Worm (Caenorhabditis elegans) whole organism, L4 larva: Measurements from ENCODE around the gene pmt-1.

Experiments
- F44E2.7 ChIP-seq: fragments of 200-800 bp; sonication (Bioruptor generic); IDR thresholded peaks from 2 replicates; pipeline ENCODE4 v2.1.2; 2022; ENCODE audit warnings: missing genetic modification characterization, missing compliant biosample characterization
- F49E8.2 ChIP-seq: sonication (generic microtip); optimal IDR thresholded peaks from 2 replicates; lab custom pipeline; 2016; ENCODE audit warnings: missing compliant biosample characterization, mild to moderate bottlenecking, missing genetic modification characterization, borderline replicate concordance
- T20F7.1 ChIP-seq: fragments of 200-800 bp; sonication (Bioruptor generic); optimal IDR thresholded peaks from 2 replicates; lab custom pipeline; 2018; ENCODE audit warnings: mild to moderate bottlenecking, missing genetic modification characterization, missing compliant biosample characterization
- Y5F2A.4 ChIP-seq: fragments of 200-800 bp; sonication (Bioruptor generic); optimal IDR thresholded peaks from 2 replicates; lab custom pipeline; 2018; ENCODE audit warnings: mild to moderate bottlenecking, missing genetic modification characterization, missing compliant biosample characterization
- ZK546.5 ChIP-seq, 2 experiments: sonication (generic microtip); optimal IDR thresholded peaks; 2 replicates each; lab custom pipeline; 2017; ENCODE audit warnings: missing biosample characterization in 2 of 2, missing genetic modification characterization in 2 of 2
- ama-1 ChIP-seq: fragments of 150-350 bp; optimal IDR thresholded peaks from 2 replicates; lab custom pipeline; 2014; ENCODE audit warnings: inconsistent platforms, mixed read lengths
- ceh-20 ChIP-seq: fragments of 200-800 bp; sonication (Bioruptor generic); IDR thresholded peaks from 2 replicates; pipeline ENCODE4 v1.3.6; 2022; ENCODE audit warnings: missing genetic modification reagents, missing genetic modification characterization, missing compliant biosample characterization
- ceh-32 ChIP-seq: sonication (generic microtip); optimal IDR thresholded peaks from 2 replicates; lab custom pipeline; 2016; ENCODE audit warnings: mild to moderate bottlenecking, missing genetic modification characterization, missing compliant biosample characterization; ENCODE audit not compliant: poor library complexity
- ceh-44 ChIP-seq: fragments of 200-800 bp; sonication (Bioruptor generic); IDR thresholded peaks from 2 replicates; pipeline ENCODE4 v1.3.6; 2022; ENCODE audit warnings: missing genetic modification reagents, missing genetic modification characterization, missing compliant biosample characterization
- ctbp-1 ChIP-seq: fragments of 200-800 bp; sonication (Bioruptor generic); IDR thresholded peaks from 2 replicates; pipeline ENCODE4 v1.3.6; 2022; ENCODE audit warnings: missing genetic modification reagents, missing genetic modification characterization, missing compliant biosample characterization
- daf-16 ChIP-seq, 3 experiments: sonication (generic microtip); optimal IDR thresholded peaks; 2 replicates each; lab custom pipeline; 2016 to 2017; ENCODE audit warnings: missing genetic modification characterization in 3 of 3, missing genetic modification reagents in 3 of 3, mild to moderate bottlenecking in 2 of 3, missing compliant biosample characterization in 2 of 3, missing biosample characterization in 1 of 3, moderate library complexity in 1 of 3
- dmd-6 ChIP-seq: fragments of 200-800 bp; sonication (Bioruptor generic); IDR thresholded peaks from 2 replicates; pipeline ENCODE4 v1.3.6; 2022; ENCODE audit warnings: missing genetic modification reagents, missing genetic modification characterization, missing compliant biosample characterization
- dmd-8 ChIP-seq: fragments of 200-800 bp; sonication (Bioruptor generic); IDR thresholded peaks from 2 replicates; pipeline ENCODE4 v1.3.6; 2022; ENCODE audit warnings: missing genetic modification characterization, missing compliant biosample characterization
- dmd-9 ChIP-seq: fragments of 200-800 bp; sonication (Bioruptor generic); IDR thresholded peaks from 2 replicates; pipeline ENCODE4 v1.3.6; 2022; ENCODE audit warnings: missing genetic modification reagents, missing genetic modification characterization, missing compliant biosample characterization
- fkh-10 ChIP-seq: fragments of 150-350 bp; optimal IDR thresholded peaks from 2 replicates; lab custom pipeline; 2014; ENCODE audit warnings: missing biosample characterization, missing genetic modification reagents, missing genetic modification characterization
- gei-8 ChIP-seq: fragments of 200-800 bp; sonication (Bioruptor generic); optimal IDR thresholded peaks from 2 replicates; lab custom pipeline; 2018; ENCODE audit warnings: mild to moderate bottlenecking, missing genetic modification characterization, missing compliant biosample characterization
- hif-1 ChIP-seq, 2 experiments: sonication (generic microtip); optimal IDR thresholded peaks; 2 replicates each; lab custom pipeline; 2016 to 2017; ENCODE audit warnings: missing compliant biosample characterization in 2 of 2, missing genetic modification characterization in 2 of 2, missing genetic modification reagents in 2 of 2, missing genotype in 2 of 2, mild to moderate bottlenecking in 1 of 2
- hlh-11 ChIP-seq: fragments of 200-800 bp; sonication (Bioruptor generic); optimal IDR thresholded peaks from 2 replicates; lab custom pipeline; 2018; ENCODE audit warnings: mild to moderate bottlenecking, missing genetic modification characterization, missing compliant biosample characterization
- hlh-30 ChIP-seq: sonication (generic microtip); optimal IDR thresholded peaks from 2 replicates; lab custom pipeline; 2017; ENCODE audit warnings: antibody characterized with exemption, mild to moderate bottlenecking, missing genetic modification characterization, missing compliant biosample characterization; ENCODE audit not compliant: insufficient read depth
- lin-1 ChIP-seq: fragments of 200-800 bp; sonication (Bioruptor generic); IDR thresholded peaks from 2 replicates; pipeline ENCODE4 v1.3.6; 2022; ENCODE audit warnings: missing genetic modification reagents, missing genetic modification characterization, missing compliant biosample characterization
- lir-3 ChIP-seq: sonication (generic microtip); optimal IDR thresholded peaks from 2 replicates; lab custom pipeline; 2016; ENCODE audit warnings: mild to moderate bottlenecking, missing genetic modification characterization, missing compliant biosample characterization
- lsy-2 ChIP-seq, 2 experiments: fragments of 150-350 bp in 1 of 2; sonication (generic microtip) in 1 of 2; optimal IDR thresholded peaks; 2 replicates each; lab custom pipeline; 2014 to 2017; ENCODE audit warnings: missing biosample characterization in 2 of 2, missing genetic modification characterization in 2 of 2
- mdl-1 ChIP-seq, 2 experiments: fragments of 150-350 bp in 1 of 2; sonication (generic microtip) in 1 of 2; optimal IDR thresholded peaks; 2 replicates each; lab custom pipeline; 2014 to 2017; ENCODE audit warnings: missing biosample characterization in 2 of 2, missing genetic modification characterization in 2 of 2
- mdt-29 ChIP-seq: fragments of 200-800 bp; sonication (Bioruptor generic); IDR thresholded peaks from 2 replicates; pipeline ENCODE4 v1.3.6; 2022; ENCODE audit warnings: missing genetic modification reagents, missing genetic modification characterization, missing compliant biosample characterization
- mep-1 ChIP-seq: fragments of 150-350 bp; sonication (generic microtip); optimal IDR thresholded peaks from 3 replicates; lab custom pipeline; 2014; ENCODE audit warnings: missing biosample characterization, missing genetic modification characterization
- nhr-10 ChIP-seq: fragments of 150-350 bp; optimal IDR thresholded peaks from 2 replicates; lab custom pipeline; 2014; ENCODE audit warnings: missing biosample characterization, missing genetic modification characterization
- nhr-102 ChIP-seq: sonication (generic microtip); optimal IDR thresholded peaks from 2 replicates; lab custom pipeline; 2016; ENCODE audit warnings: mild to moderate bottlenecking, missing genetic modification characterization, moderate library complexity, missing compliant biosample characterization
- nhr-11 ChIP-seq: fragments of 150-350 bp; optimal IDR thresholded peaks from 2 replicates; lab custom pipeline; 2014; ENCODE audit warnings: missing biosample characterization, missing genetic modification characterization
- nhr-28 ChIP-seq: fragments of 150-350 bp; optimal IDR thresholded peaks from 2 replicates; lab custom pipeline; 2014; ENCODE audit warnings: missing biosample characterization, missing genetic modification characterization
- nhr-48 ChIP-seq: sonication (generic microtip); optimal IDR thresholded peaks from 2 replicates; lab custom pipeline; 2016; ENCODE audit warnings: mild to moderate bottlenecking, missing genetic modification characterization, missing compliant biosample characterization
- nhr-6 ChIP-seq: fragments of 150-350 bp; optimal IDR thresholded peaks from 2 replicates; lab custom pipeline; 2014; ENCODE audit warnings: missing biosample characterization, missing genetic modification characterization
- nhr-77 ChIP-seq: fragments of 150-350 bp; optimal IDR thresholded peaks from 2 replicates; lab custom pipeline; 2014; ENCODE audit warnings: missing biosample characterization, missing genetic modification characterization
- pha-4 ChIP-seq, 2 experiments: fragments of 150-350 bp in 1 of 2; fragments of 200-800 bp in 1 of 2; sonication (Bioruptor generic) in 1 of 2; IDR thresholded peaks in 1 of 2; optimal IDR thresholded peaks in 1 of 2; 2 replicates each; pipeline versions ENCODE4 v1.3.6 to Lab custom; 2014 to 2022; ENCODE audit warnings: missing genetic modification characterization in 2 of 2, missing genetic modification reagents in 2 of 2, missing biosample characterization in 1 of 2, missing compliant biosample characterization in 1 of 2
- php-3 ChIP-seq: fragments of 200-800 bp; sonication (Bioruptor generic); IDR thresholded peaks from 2 replicates; pipeline ENCODE4 v1.3.6; 2022; ENCODE audit warnings: missing genetic modification reagents, missing genetic modification characterization, missing compliant biosample characterization
- pqm-1 ChIP-seq: sonication (generic microtip); optimal IDR thresholded peaks from 2 replicates; lab custom pipeline; 2017; ENCODE audit warnings: missing biosample characterization, missing genetic modification characterization
- set-16 ChIP-seq: fragments of 200-800 bp; sonication (Bioruptor generic); IDR thresholded peaks from 2 replicates; pipeline ENCODE4 v1.3.6; 2022; ENCODE audit warnings: missing genetic modification reagents, missing genetic modification characterization, missing compliant biosample characterization
- snpc-4 ChIP-seq: fragments of 150-350 bp; optimal IDR thresholded peaks from 2 replicates; lab custom pipeline; 2014; ENCODE audit warnings: missing biosample characterization, missing genetic modification characterization
- spr-1 ChIP-seq: sonication (generic microtip); optimal IDR thresholded peaks from 2 replicates; lab custom pipeline; 2016; ENCODE audit warnings: mild to moderate bottlenecking, missing genetic modification characterization, missing compliant biosample characterization
- tag-97 ChIP-seq: fragments of 200-800 bp; sonication (Bioruptor generic); IDR thresholded peaks from 2 replicates; pipeline ENCODE4 v1.3.6; 2022; ENCODE audit warnings: missing genetic modification characterization, missing compliant biosample characterization
- unc-62 ChIP-seq, 3 experiments: fragments of 150-350 bp in 1 of 3; sonication (generic microtip); optimal IDR thresholded peaks in 2 of 3; peaks in 1 of 3; 1 replicate in 1 of 3; 2 replicates in 2 of 3; lab custom pipeline; 2014 to 2017; ENCODE audit warnings: missing biosample characterization in 3 of 3, missing genetic modification characterization in 3 of 3, missing genetic modification reagents in 3 of 3, missing genotype in 1 of 3
- vab-7 ChIP-seq: fragments of 200-800 bp; sonication (Bioruptor generic); IDR thresholded peaks from 2 replicates; pipeline ENCODE4 v1.3.6; 2022; ENCODE audit warnings: missing genetic modification reagents, missing genetic modification characterization, missing compliant biosample characterization
- zfp-2 ChIP-seq: sonication (generic microtip); optimal IDR thresholded peaks from 2 replicates; lab custom pipeline; 2016; ENCODE audit warnings: mild to moderate bottlenecking, missing genetic modification characterization, missing compliant biosample characterization
- ztf-7 ChIP-seq: fragments of 150-350 bp; optimal IDR thresholded peaks from 2 replicates; lab custom pipeline; 2014; ENCODE audit warnings: missing biosample characterization, missing genetic modification characterization

Gene pmt-1

ce11 chrII:5326024-5326627 is 43.8 kb upstream of the pmt-1 start (continued):
- peak; percentile 74; the same call in 1 of the 2 replicates for TF ChIP-seq ceh-20 (GFP tag; lab: Robert Waterston, UW)
- no peak for TF ChIP-seq spr-1 (tag; lab: Kevin White, UChicago)
- no peak for TF ChIP-seq T20F7.1 (GFP tag; lab: Kevin White, UChicago)
- no peak for TF ChIP-seq lir-3
- no peak for TF ChIP-seq ZK546.5 (tag; optimal IDR thresholded peaks at IDR 0.05; lab: Kevin White, UChicago)
- no peak for TF ChIP-seq vab-7
- no peak for TF ChIP-seq dmd-9 (GFP tag; lab: Robert Waterston, UW)
- peak; percentile 40 to 71 for TF ChIP-seq lsy-2 (tag; optimal IDR thresholded peaks at IDR 0.05; lab: Kevin White, UChicago)
- peak; percentile 58 for TF ChIP-seq nhr-11 (tag; lab: Kevin White, UChicago)
- no peak for TF ChIP-seq tag-97 (GFP tag; lab: Robert Waterston, UW)
- TF ChIP-seq dmd-8 (GFP tag; lab: Robert Waterston, UW) = no peak
- TF ChIP-seq set-16 (GFP tag; lab: Robert Waterston, UW) = no peak
- no peak for TF ChIP-seq ceh-32 (tag; lab: Kevin White, UChicago)
- TF ChIP-seq fkh-10 (GFP tag; lab: Kevin White, UChicago) = peak; percentile 83
- no peak for TF ChIP-seq ama-1 (lab: Kevin White, UChicago)
- peak; percentile 3 for TF ChIP-seq gei-8 (GFP tag; lab: Kevin White, UChicago)
- TF ChIP-seq ctbp-1 (GFP tag; lab: Robert Waterston, UW) = peak; percentile 58; the same call in 1 of the 2 replicates
- peak; percentile 79 for TF ChIP-seq dmd-6 (GFP tag; lab: Robert Waterston, UW)
- TF ChIP-seq snpc-4 (tag; lab: Kevin White, UChicago) = no peak
- TF ChIP-seq nhr-48 (tag; lab: Kevin White, UChicago) = peak; percentile 54
- TF ChIP-seq ceh-44 (GFP tag; lab: Robert Waterston, UW) = no peak; the same call in 1 of the 2 replicates
- TF ChIP-seq mdt-29 (GFP tag; lab: Robert Waterston, UW) = no peak
- no peak for TF ChIP-seq Y5F2A.4 (GFP tag; lab: Kevin White, UChicago)
- TF ChIP-seq, all 104 proteins: peak for 30

- TF ChIP-seq spr-1 (tag; lab: Kevin White, UChicago) (no peak), nhr-28 (peak; percentile 8), unc-62 (GFP tag; optimal IDR thresholded peaks at IDR 0.05 in 1 of 2; lab: Kevin White, UChicago) (peak in 1 of 2 experiments; percentile 93), unc-62 (tag; optimal IDR thresholded peaks at IDR 0.05; lab: Kevin White, UChicago) (no peak), daf-16 (GFP tag; optimal IDR thresholded peaks at IDR 0.05; lab: Kevin White, UChicago) (no peak), daf-16 (tag; optimal IDR thresholded peaks at IDR 0.05; lab: Kevin White, UChicago) (peak; percentile 70)
These were observed 42.3 kb upstream of the pmt-1 start for ce11 chrII:5324653-5325052.

- TF ChIP-seq ctbp-1 (GFP tag; lab: Robert Waterston, UW) = no peak
- TF ChIP-seq lin-1 (GFP tag; lab: Robert Waterston, UW) = 0 out of 2 replicates have a peak, but pooled peaks have one; percentile 54
- no peak for TF ChIP-seq zfp-2 (tag; lab: Kevin White, UChicago)
- peak; percentile 100 for TF ChIP-seq pqm-1 (tag; lab: Kevin White, UChicago)
- peak; percentile 84 for TF ChIP-seq nhr-77 (tag; lab: Kevin White, UChicago)
- TF ChIP-seq nhr-28 = peak; percentile 87
- TF ChIP-seq ztf-7 = no peak
- TF ChIP-seq hlh-30 (tag; lab: Kevin White, UChicago) = peak; percentile 56
- TF ChIP-seq nhr-6 (tag; lab: Kevin White, UChicago) = peak; percentile 3
- no peak for TF ChIP-seq F49E8.2 (tag; lab: Kevin White, UChicago)
- peak; percentile 91 for TF ChIP-seq hlh-11 (tag; lab: Kevin White, UChicago)
- peak; percentile 73 for TF ChIP-seq php-3 (GFP tag; lab: Robert Waterston, UW)
- peak; percentile 69 for TF ChIP-seq nhr-102 (tag; lab: Kevin White, UChicago)
- peak in 1 of 2 experiments; percentile 32 for TF ChIP-seq daf-16 (GFP tag; optimal IDR thresholded peaks at IDR 0.05; lab: Kevin White, UChicago)
- TF ChIP-seq daf-16 (tag; optimal IDR thresholded peaks at IDR 0.05; lab: Kevin White, UChicago) = peak; percentile 96
- peak; percentile 29; the same call in 1 of the 2 replicates for TF ChIP-seq pha-4 (GFP tag; IDR thresholded peaks at IDR 0.05; lab: Robert Waterston, UW)
- TF ChIP-seq pha-4 (tag; optimal IDR thresholded peaks at IDR 0.05; lab: Kevin White, UChicago) = no peak
- peak; percentile 92 for TF ChIP-seq dmd-6 (GFP tag; lab: Robert Waterston, UW)
- peak; percentile 70 for TF ChIP-seq nhr-10
- peak in 1 of 2 experiments; percentile 34 for TF ChIP-seq lsy-2 (tag; optimal IDR thresholded peaks at IDR 0.05; lab: Kevin White, UChicago)
- no peak for TF ChIP-seq mdl-1 (tag; optimal IDR thresholded peaks at IDR 0.05; lab: Kevin White, UChicago)
- TF ChIP-seq hif-1 (tag; optimal IDR thresholded peaks at IDR 0.05; lab: Kevin White, UChicago) = peak in 1 of 2 experiments; percentile 36
- TF ChIP-seq nhr-48 (tag; lab: Kevin White, UChicago) = peak; percentile 82
- no peak for TF ChIP-seq F44E2.7
- TF ChIP-seq mep-1 (tag; lab: Kevin White, UChicago) = peak; percentile 22
These were observed 41.5 kb upstream of the pmt-1 start for ce11 chrII:5323773-5324172.
